Worm (Caenorhabditis elegans) whole organism, L4/young adult: ENCODE data around the gene hira-1.
A peak's percentile ranks its signal among the peaks of the same experiment; 100 is the strongest.

Experiments used
- W03F9.2 ChIP-seq: fragments of 150-350 bp; optimal IDR thresholded peaks from 2 replicates; lab custom pipeline; 2014; ENCODE audit warnings: missing biosample characterization, missing genetic modification characterization
- dao-5 ChIP-seq: sonication (generic microtip); optimal IDR thresholded peaks from 2 replicates; lab custom pipeline; 2016; ENCODE audit warnings: missing genotype, missing genetic modification characterization, moderate library complexity, missing compliant biosample characterization
- him-1 ChIP-seq: sonication (generic microtip); optimal IDR thresholded peaks from 2 replicates; lab custom pipeline; 2016; ENCODE audit warnings: missing genotype, missing genetic modification reagents, missing genetic modification characterization, missing compliant biosample characterization

Gene hira-1

DNA sequence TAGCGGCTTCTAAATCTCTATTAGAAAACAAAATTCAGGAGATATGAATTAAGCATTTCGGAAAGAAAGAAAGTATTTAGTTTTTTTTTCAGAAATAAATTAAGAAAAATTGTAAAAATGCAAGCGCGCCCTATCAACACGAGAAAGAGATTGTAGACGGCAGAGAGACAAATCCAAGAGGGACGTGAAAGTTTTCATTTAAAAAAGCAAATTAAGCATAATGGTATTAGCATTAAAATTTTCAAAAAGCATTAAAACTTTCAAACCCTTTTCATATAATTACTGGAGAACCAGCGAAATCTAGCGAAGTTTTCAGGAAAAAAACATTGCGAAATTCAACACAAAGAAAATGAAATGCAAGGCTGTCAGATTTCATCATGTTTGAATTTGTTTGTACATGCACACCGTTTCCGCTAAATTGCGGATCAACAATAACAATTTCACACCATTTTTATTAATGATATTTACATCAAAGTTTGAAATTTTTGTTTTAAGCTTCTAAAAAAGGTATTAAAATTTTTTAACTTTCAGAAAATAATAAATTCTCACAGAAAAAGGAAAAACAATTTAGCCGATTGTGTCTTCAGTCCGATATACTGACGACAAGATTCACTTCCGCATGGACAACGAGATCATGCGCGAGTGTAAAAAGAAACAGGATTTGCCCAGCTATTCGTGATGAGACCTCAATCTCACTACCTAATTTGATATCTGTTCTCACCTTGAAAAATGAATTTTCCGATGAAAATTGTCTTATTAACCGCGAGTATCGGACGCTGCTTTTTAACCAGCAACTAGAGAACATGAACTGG lies 27.9 kb upstream of the hira-1 start, which contains the start of gene gars-1:
Gene gars-1, minus strand, starts transcription at position 808 of the 812 bp plus-strand sequence.
- peak; percentile 15 for TF ChIP-seq W03F9.2
- TF ChIP-seq dao-5 = no peak
- TF ChIP-seq him-1 = no peak

DNA sequence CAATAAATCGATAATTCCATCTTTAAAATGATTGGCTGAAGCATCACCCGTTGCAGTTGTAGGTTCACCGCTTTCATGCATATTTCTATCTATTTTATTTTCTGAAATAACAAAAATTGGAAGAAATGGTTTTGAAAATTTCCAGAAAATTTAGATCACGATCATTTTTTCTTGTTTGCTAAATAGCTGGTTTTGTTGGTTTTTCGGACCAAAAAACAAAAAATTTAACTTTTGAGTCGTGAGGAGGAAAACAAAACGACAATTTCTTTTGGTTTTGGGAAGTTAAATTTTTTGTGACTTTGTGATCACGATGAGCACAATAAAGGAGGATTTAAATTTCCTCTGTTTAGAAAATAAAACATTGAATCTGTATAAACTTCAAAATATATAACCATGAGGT lies 25.7 kb upstream of the hira-1 start, which contains the start of gene T10F2.2:
Gene T10F2.2, minus strand, starts transcription at position 101 of the 400 bp plus-strand sequence.
- TF ChIP-seq W03F9.2 (no peak), dao-5 (no peak), him-1 (no peak)

DNA sequence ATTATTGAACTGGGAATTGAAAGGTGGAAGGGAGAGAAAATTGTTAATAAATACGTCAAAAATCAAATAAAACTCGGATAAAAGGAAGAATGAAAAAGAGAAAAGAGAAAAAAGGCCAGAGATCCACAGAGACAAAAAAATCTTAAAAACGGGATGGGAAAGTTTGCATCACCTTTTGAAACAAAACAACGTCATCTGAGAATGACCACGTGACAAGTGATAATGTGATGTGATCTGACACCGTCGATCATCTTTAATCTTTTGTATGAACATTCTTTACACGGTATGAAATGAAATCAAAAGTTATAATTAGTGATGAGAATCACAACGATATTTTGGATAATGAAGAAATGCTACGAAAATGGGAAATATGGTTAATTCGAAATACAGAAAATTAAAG lies 25.2 kb upstream of the hira-1 start:
- no peak for TF ChIP-seq dao-5
- no peak for TF ChIP-seq W03F9.2
- no peak for TF ChIP-seq him-1

- no peak for TF ChIP-seq W03F9.2
- TF ChIP-seq him-1 = no peak
- TF ChIP-seq dao-5 = no peak
Measured at ce11 chrIII:5169699-5170098, 21.2 kb upstream of the hira-1 start, which contains the start of gene ulp-1. Gene ulp-1, minus strand, starts transcription at chrIII:5169799.

DNA sequence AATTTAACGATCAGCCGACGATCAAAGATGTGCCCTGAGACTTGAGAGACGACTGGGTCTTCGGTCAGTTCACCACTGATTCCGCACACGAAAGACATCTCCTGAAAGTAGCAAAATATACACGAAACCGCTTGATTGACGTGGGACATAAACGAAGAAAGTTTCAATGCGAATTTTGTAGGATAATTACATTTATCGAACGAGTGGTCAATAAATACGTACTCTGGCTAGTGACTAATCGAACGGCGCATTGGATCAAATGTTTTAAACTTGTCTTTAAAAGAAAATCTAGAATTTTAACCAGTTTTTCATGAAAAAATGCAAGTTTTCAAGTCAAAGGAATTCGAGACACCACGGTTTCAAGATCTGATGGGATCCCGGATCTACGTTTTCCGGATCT lies 19.0 kb upstream of the hira-1 start, which contains the start of gene prp-19:
Gene prp-19, minus strand, starts transcription at position 101 of the 400 bp plus-strand sequence.
- TF ChIP-seq him-1 (no peak), dao-5 (no peak), W03F9.2 (no peak)

- peak; percentile 86 for TF ChIP-seq him-1
- TF ChIP-seq W03F9.2 = peak; percentile 89
- TF ChIP-seq dao-5 = no peak
Measured at ce11 chrIII:5172470-5172869, 18.5 kb upstream of the hira-1 start, which contains the start of gene K10D2.5. Gene K10D2.5, plus strand, starts transcription at chrIII:5172720.

DNA sequence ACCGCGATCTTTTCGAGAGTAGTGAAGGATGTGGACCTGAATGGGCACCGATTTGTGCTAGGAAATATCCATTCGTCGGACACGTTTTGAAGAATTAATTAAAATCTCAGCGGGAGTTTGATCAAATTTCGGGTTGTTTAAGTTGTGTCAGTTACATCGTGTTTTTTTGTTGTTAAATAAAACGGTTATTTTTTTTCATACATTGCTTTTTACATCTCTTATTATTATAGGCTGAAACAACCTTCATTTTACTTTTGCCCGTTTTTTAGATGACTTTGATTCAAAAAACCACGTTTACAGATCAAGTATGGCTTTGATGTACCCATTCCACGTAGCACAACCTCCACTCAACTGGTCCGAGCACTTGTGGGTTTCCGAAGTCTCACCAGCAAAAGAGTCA lies 17.8 kb upstream of the hira-1 start, which contains the start of gene emb-1:
Gene emb-1, plus strand, starts transcription at position 301 of the 400 bp plus-strand sequence.
- no peak for TF ChIP-seq him-1
- TF ChIP-seq W03F9.2 = no peak
- no peak for TF ChIP-seq dao-5

- TF ChIP-seq dao-5 (no peak), him-1 (no peak), W03F9.2 (no peak)
Measured at ce11 chrIII:5173622-5174021, 17.3 kb upstream of the hira-1 start, which contains the start of gene cid-1. Gene cid-1, plus strand, starts transcription at chrIII:5173922.

DNA sequence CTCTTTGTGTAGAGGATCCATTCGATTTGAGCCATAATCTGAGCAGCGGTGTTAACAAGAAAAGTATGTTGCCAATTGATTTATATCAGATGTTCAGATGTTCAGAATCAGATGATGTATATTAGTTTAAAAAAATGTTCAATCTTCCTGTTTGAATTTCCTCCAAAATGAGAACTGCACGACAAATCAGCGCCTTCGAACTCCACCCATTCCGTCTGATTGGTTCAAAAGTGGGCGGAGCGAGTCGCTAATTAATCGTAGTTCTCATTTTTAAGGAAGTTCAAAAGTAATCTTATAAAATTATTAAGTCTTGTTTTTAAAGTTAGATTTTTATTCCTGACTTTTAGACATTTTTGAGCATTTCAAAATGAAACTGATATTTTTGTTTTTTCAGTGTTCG lies 11.8 kb upstream of the hira-1 start:
- TF ChIP-seq W03F9.2 (no peak), dao-5 (no peak), him-1 (no peak)

ce11 chrIII:5180588-5180987 lies 10.3 kb upstream of the hira-1 start:
- TF ChIP-seq him-1 (no peak), dao-5 (no peak), W03F9.2 (no peak)

ce11 chrIII:5181217-5181616 lies 9.7 kb upstream of the hira-1 start:
- TF ChIP-seq him-1 (no peak), dao-5 (no peak), W03F9.2 (no peak)

- no peak for TF ChIP-seq W03F9.2
Measured at ce11 chrIII:5181641-5182040, 9.3 kb upstream of the hira-1 start.

DNA sequence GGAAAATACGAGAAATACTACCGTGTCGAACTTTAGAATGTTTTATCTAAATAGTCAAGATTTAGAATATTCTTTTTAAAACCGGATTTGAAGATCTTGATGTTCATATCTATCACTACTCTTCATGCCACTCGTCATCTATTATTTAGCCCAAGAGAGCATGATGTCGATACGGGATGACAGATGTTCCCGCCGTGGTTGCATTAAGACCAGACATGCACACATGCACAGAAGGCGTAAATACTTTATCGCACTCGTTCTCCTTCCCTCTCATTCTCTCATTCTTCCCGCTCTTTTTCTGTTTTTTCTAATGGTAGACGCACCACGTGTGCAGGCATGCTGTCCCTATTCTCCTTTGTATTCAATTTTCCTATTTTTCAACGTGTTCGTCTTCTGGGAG lies 7.6 kb upstream of the hira-1 start:
- TF ChIP-seq W03F9.2 (no peak), him-1 (no peak), dao-5 (no peak)

DNA sequence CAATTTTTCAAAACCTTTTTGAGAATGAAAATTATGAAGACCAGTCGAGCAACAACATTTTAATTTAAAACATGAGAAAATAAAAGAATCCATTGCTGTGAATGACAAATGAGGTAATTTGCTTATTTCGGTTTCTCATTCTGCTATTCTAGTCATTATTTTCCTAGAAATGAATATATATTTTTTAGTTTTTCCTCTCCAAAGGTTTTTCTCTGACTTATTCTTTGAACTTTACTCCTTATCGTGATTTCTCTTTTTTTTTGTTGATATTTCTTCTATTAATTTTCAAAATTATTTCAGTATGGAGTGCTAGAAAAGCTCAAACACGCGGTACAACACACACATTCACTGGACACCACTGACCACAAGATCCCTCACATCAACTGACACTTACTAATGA lies 5.3 kb upstream of the hira-1 start, which contains the start of gene pup-2:
Gene pup-2, plus strand, starts transcription at position 301 of the 400 bp plus-strand sequence.
- TF ChIP-seq him-1 (no peak), W03F9.2 (no peak), dao-5 (no peak)

DNA sequence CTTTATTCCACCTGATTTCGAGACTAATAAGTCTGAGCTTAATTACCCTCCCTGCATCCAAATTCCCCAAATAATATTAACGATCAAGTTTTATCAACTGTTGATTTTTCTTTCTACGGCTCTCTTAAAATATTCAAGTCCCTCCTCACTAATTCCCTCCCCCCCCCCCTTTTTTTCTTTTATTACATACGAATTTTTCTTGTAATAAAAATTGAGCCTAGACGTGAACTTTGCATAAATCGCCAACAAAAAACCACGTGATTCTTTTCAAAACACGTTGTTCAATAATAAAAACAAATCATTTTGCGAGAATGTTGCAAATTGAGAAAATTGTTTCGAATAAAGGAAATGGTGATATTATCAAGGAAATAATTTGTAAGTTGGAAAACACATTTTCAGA lies 2.5 kb upstream of the hira-1 start, which contains the start of gene K10D2.8:
Gene K10D2.8, plus strand, starts transcription at position 301 of the 400 bp plus-strand sequence.
- no peak for TF ChIP-seq W03F9.2
- TF ChIP-seq dao-5 = no peak
- TF ChIP-seq him-1 = no peak

- TF ChIP-seq dao-5 (no peak), W03F9.2 (no peak), him-1 (no peak)
Measured at ce11 chrIII:5190179-5190578, 745 bp upstream of the hira-1 start.
